Worm (Caenorhabditis elegans): ENCODE data around the gene C27A2.7.
"Not testable (repeated sequence)": the region's sequence is repeated elsewhere in the genome, so short reads cannot be mapped to it uniquely, and the experiment has no call there.

Gene C27A2.7

ce11 chrII:5071265-5071664, at the start of gene C27A2.7:
Gene C27A2.7, minus strand, starts transcription at chrII:5071365.
- no peak for TF ChIP-seq unc-62 (GFP tag; optimal IDR thresholded peaks at IDR 0.05)

- no peak for TF ChIP-seq unc-62 (GFP tag; optimal IDR thresholded peaks at IDR 0.05)
Observed at ce11 chrII:5120612-5121011, 49.4 kb upstream of the C27A2.7 start.

- TF ChIP-seq unc-62 (GFP tag; optimal IDR thresholded peaks at IDR 0.05), result no peak
Observed at ce11 chrII:5115733-5116132, 44.6 kb upstream of the C27A2.7 start, which contains the start of gene srsy-1. Gene srsy-1, plus strand, starts transcription at chrII:5116033.

- TF ChIP-seq unc-62 (GFP tag; optimal IDR thresholded peaks at IDR 0.05), result not testable (repeated sequence)
Observed at ce11 chrII:5115235-5115634, 44.1 kb upstream of the C27A2.7 start, which contains the start of gene msp-74. Gene msp-74, minus strand, starts transcription at chrII:5115335.

ce11 chrII:5112082-5112481, 40.9 kb upstream of the C27A2.7 start, which contains the start of gene F09C12.8:
Gene F09C12.8, plus strand, starts transcription at chrII:5112382.
- TF ChIP-seq unc-62 (GFP tag; optimal IDR thresholded peaks at IDR 0.05), result no peak

ce11 chrII:5109693-5110092, 38.5 kb upstream of the C27A2.7 start, which contains the start of gene F09C12.2:
Gene F09C12.2, plus strand, starts transcription at chrII:5110012.
- TF ChIP-seq unc-62 (GFP tag; optimal IDR thresholded peaks at IDR 0.05), result no peak

ce11 chrII:5105020-5105419, 33.9 kb upstream of the C27A2.7 start:
- TF ChIP-seq unc-62 (GFP tag; optimal IDR thresholded peaks at IDR 0.05), result no peak

ce11 chrII:5103784-5104457, 32.8 kb upstream of the C27A2.7 start, which contains the start of the genes C04G6.11 and mpk-2:
Gene C04G6.11, minus strand, starts transcription at chrII:5103834.
Gene mpk-2, plus strand, starts transcription at chrII:5104118.
- no peak for TF ChIP-seq unc-62 (GFP tag; optimal IDR thresholded peaks at IDR 0.05)

ce11 chrII:5103189-5103588, 32.0 kb upstream of the C27A2.7 start:
- no peak for TF ChIP-seq unc-62 (GFP tag; optimal IDR thresholded peaks at IDR 0.05)

- no peak for TF ChIP-seq unc-62 (GFP tag; optimal IDR thresholded peaks at IDR 0.05)
Observed at ce11 chrII:5101701-5102100, 30.5 kb upstream of the C27A2.7 start, which contains the start of the genes idpb-3 and idpb-1. Gene idpb-3, minus strand, starts transcription at chrII:5101801. Gene idpb-1, plus strand, starts transcription at chrII:5101984.

- no peak for TF ChIP-seq unc-62 (GFP tag; optimal IDR thresholded peaks at IDR 0.05)
Observed at ce11 chrII:5099649-5100048, 28.5 kb upstream of the C27A2.7 start, which contains the start of gene C04G6.6. Gene C04G6.6, minus strand, starts transcription at chrII:5099749.

- no peak for TF ChIP-seq unc-62 (GFP tag; optimal IDR thresholded peaks at IDR 0.05)
Observed at ce11 chrII:5099034-5099433, 27.9 kb upstream of the C27A2.7 start.

ce11 chrII:5093945-5094344, 22.8 kb upstream of the C27A2.7 start, which contains the start of gene C04G6.13:
Gene C04G6.13, plus strand, starts transcription at chrII:5094245.
- no peak for TF ChIP-seq unc-62 (GFP tag; optimal IDR thresholded peaks at IDR 0.05)

- no peak for TF ChIP-seq unc-62 (GFP tag; optimal IDR thresholded peaks at IDR 0.05)
Observed at ce11 chrII:5092362-5093281, 21.5 kb upstream of the C27A2.7 start, which contains the start of gene C04G6.2. Gene C04G6.2, plus strand, starts transcription at chrII:5093231.

ce11 chrII:5091640-5092243, 20.6 kb upstream of the C27A2.7 start, which contains the start of gene pld-1:
Gene pld-1, minus strand, starts transcription at chrII:5091690.
- no peak for TF ChIP-seq unc-62 (GFP tag; optimal IDR thresholded peaks at IDR 0.05)
